Worm (Caenorhabditis elegans): ENCODE data around the gene T09F5.2.

DNA sequence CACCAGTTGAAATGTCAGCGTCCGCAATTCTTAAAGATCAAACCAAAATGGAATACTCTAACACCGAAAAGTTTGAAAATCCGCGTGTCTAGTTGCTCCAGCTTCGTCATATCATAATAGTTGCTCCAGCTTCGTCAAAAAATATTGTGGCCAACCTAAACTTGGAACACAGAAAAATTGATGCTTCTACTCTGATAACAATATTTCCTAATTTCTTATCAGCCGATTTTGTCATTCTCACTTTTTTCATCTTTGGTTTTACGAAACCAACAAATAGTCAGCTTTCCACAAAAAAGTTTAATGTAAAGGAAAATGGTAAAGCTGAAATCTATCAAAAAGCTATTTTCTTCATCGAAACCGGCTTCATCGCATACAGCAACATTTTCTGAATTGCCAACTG lies 31.6 kb downstream of the T09F5.2 start, which contains the start of gene fbxa-84:
- TF ChIP-seq tbx-7 (tag; optimal IDR thresholded peaks at IDR 0.05) (no peak), dve-1 (tag; optimal IDR thresholded peaks at IDR 0.05) (no peak), ama-1 (optimal IDR thresholded peaks at IDR 0.05) (no peak), syd-9 (tag; optimal IDR thresholded peaks at IDR 0.05) (no peak), fkh-10 (GFP tag; optimal IDR thresholded peaks at IDR 0.05) (no peak), mec-3 (tag; optimal IDR thresholded peaks at IDR 0.05; ENCODE audit: borderline replicate concordance) (no peak)

Data from whole organism, late embryonic.